Worm (Caenorhabditis elegans) whole organism, late embryonic: Measurements from ENCODE around the gene Y40B10A.9.

Experiments used
- madf-2 ChIP-seq: sonication (generic microtip); optimal IDR thresholded peaks from 2 replicates; lab custom pipeline; 2017; ENCODE audit warnings: missing genetic modification characterization, missing compliant biosample characterization
- nfya-1 ChIP-seq: sonication (generic microtip); optimal IDR thresholded peaks from 2 replicates; lab custom pipeline; 2017; ENCODE audit warnings: missing genetic modification characterization, mild to moderate bottlenecking, missing compliant biosample characterization, antibody characterized with exemption, moderate library complexity
- nhr-11 ChIP-seq: fragments of 150-350 bp; optimal IDR thresholded peaks from 2 replicates; lab custom pipeline; 2014; ENCODE audit warnings: missing biosample characterization, missing genetic modification characterization
- tbx-2 ChIP-seq: sonication (generic microtip); optimal IDR thresholded peaks from 2 replicates; lab custom pipeline; 2016; ENCODE audit warnings: missing genetic modification characterization, missing compliant biosample characterization
- unc-55 ChIP-seq: sonication (generic microtip); optimal IDR thresholded peaks from 2 replicates; lab custom pipeline; 2017; ENCODE audit warnings: missing biosample characterization, missing genetic modification reagents, missing genetic modification characterization
- ztf-16 ChIP-seq: sonication (generic microtip); optimal IDR thresholded peaks from 2 replicates; lab custom pipeline; 2017; ENCODE audit warnings: missing genetic modification characterization, missing compliant biosample characterization

DNA sequence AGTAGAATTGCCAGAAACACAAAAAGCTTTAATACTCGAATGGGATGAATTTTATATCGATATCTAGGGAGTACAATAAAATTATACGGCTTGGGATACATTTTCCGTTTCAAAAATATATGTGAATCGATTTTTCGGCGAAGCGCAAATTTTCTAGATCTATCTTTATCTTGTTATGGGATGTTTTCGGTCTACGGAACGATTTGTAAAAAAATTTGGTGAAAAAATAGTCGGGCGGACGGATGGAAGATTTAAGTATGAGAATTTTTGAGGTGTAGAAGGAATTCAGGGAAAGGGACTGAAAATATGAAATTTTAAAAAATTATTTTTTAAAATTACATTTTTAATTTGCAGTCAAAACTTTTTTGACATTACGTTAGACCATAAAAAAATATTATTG is 33.3 kb upstream of the Y40B10A.9 start, which contains the start of gene F22F7.4:
- TF ChIP-seq madf-2 (tag; lab: Kevin White, UChicago) (no peak), tbx-2 (no peak), ztf-16 (tag; lab: Kevin White, UChicago) (no peak), unc-55 (no peak), nfya-1 (no peak), nhr-11 (tag; lab: Kevin White, UChicago) (no peak)
